Worm (Caenorhabditis elegans) whole organism, mixed stage, embryonic: ENCODE data around the gene ant-1.3.

Experiments
- bed-3 ChIP-seq: fragments of 200-800 bp; sonication (Bioruptor generic); optimal IDR thresholded peaks from 3 replicates; lab custom pipeline; 2018; ENCODE audit warnings: mild to moderate bottlenecking, missing genetic modification characterization, moderate library complexity, missing compliant biosample characterization
- ceh-39 ChIP-seq: fragments of 150-350 bp; optimal IDR thresholded peaks from 2 replicates; lab custom pipeline; 2014; ENCODE audit warnings: missing biosample characterization, missing genetic modification characterization
- ces-1 ChIP-seq: fragments of 150-350 bp; optimal IDR thresholded peaks from 2 replicates; lab custom pipeline; 2014; ENCODE audit warnings: missing biosample characterization, missing genetic modification reagents, missing genetic modification characterization
- elt-1 ChIP-seq: sonication (generic microtip); optimal IDR thresholded peaks from 2 replicates; lab custom pipeline; 2017; ENCODE audit warnings: missing genetic modification characterization, mild to moderate bottlenecking, missing compliant biosample characterization, antibody characterized with exemption, moderate library complexity, borderline replicate concordance; ENCODE audit not compliant: insufficient read depth
- elt-3 ChIP-seq: fragments of 150-350 bp; optimal IDR thresholded peaks from 2 replicates; lab custom pipeline; 2014; ENCODE audit warnings: missing biosample characterization, missing genetic modification characterization
- ham-2 ChIP-seq: fragments of 200-800 bp; sonication (Bioruptor generic); optimal IDR thresholded peaks from 2 replicates; lab custom pipeline; 2018; ENCODE audit warnings: mild to moderate bottlenecking, missing genetic modification characterization, missing compliant biosample characterization
- lin-13 ChIP-seq: fragments of 150-350 bp; optimal IDR thresholded peaks from 2 replicates; lab custom pipeline; 2014; ENCODE audit warnings: missing biosample characterization, missing genetic modification characterization
- mep-1 ChIP-seq: fragments of 150-350 bp; optimal IDR thresholded peaks from 2 replicates; lab custom pipeline; 2017; ENCODE audit warnings: missing biosample characterization, missing genetic modification reagents, missing genetic modification characterization, inconsistent platforms
- nhr-12 ChIP-seq: fragments of 150-350 bp; optimal IDR thresholded peaks from 2 replicates; lab custom pipeline; 2014; ENCODE audit warnings: missing biosample characterization, missing genetic modification characterization
- snpc-4 ChIP-seq: fragments of 150-350 bp; optimal IDR thresholded peaks from 2 replicates; lab custom pipeline; 2014; ENCODE audit warnings: missing biosample characterization, missing genetic modification characterization
- unc-39 ChIP-seq: fragments of 150-350 bp; optimal IDR thresholded peaks from 2 replicates; lab custom pipeline; 2014; ENCODE audit warnings: missing biosample characterization, missing genetic modification characterization
- unc-62 ChIP-seq: fragments of 150-350 bp; optimal IDR thresholded peaks from 2 replicates; lab custom pipeline; 2014; ENCODE audit warnings: missing biosample characterization, missing genetic modification reagents, missing genetic modification characterization
- ztf-11 ChIP-seq: fragments of 150-350 bp; optimal IDR thresholded peaks from 2 replicates; lab custom pipeline; 2014; ENCODE audit warnings: missing biosample characterization, missing genetic modification characterization

- TF ChIP-seq ham-2 (GFP tag; lab: Kevin White, UChicago) (no peak), ceh-39 (tag; lab: Kevin White, UChicago) (no peak), unc-62 (GFP tag; lab: Kevin White, UChicago) (peak; percentile 75), elt-3 (tag; lab: Kevin White, UChicago) (no peak), bed-3 (GFP tag; lab: Kevin White, UChicago) (no peak), nhr-12 (no peak), unc-39 (tag; lab: Kevin White, UChicago) (no peak), ztf-11 (tag; lab: Kevin White, UChicago) (no peak), ces-1 (GFP tag; lab: Kevin White, UChicago) (no peak), elt-1 (tag; lab: Kevin White, UChicago) (no peak), mep-1 (tag; lab: Kevin White, UChicago) (peak; percentile 20), lin-13 (tag; lab: Kevin White, UChicago) (no peak), snpc-4 (tag; lab: Kevin White, UChicago) (no peak)
Observed at ce11 chrIV:9718396-9718795, 9.3 kb upstream of the ant-1.3 start.
